Fruit fly (Drosophila melanogaster) whole organism, wandering third instar larva: ENCODE data around the gene Ibf2.

Experiments
- Abd-B ChIP-seq: fragments of >200 bp; optimal IDR thresholded peaks from 2 replicates; lab custom pipeline; 2017; ENCODE audit warnings: missing biosample characterization, missing genetic modification characterization
- Myc ChIP-seq: fragments of >200 bp; optimal IDR thresholded peaks from 2 replicates; lab custom pipeline; 2017
- brk ChIP-seq: fragments of 200-800 bp; sonication (Bioruptor generic); optimal IDR thresholded peaks from 2 replicates; lab custom pipeline; 2016; ENCODE audit warnings: missing biosample characterization, mild to moderate bottlenecking, missing genetic modification characterization
- dsf ChIP-seq: sonication (Bioruptor generic); optimal IDR thresholded peaks from 2 replicates; lab custom pipeline; 2016; ENCODE audit warnings: missing biosample characterization, missing genetic modification characterization, borderline replicate concordance
- psq ChIP-seq: fragments of 200-800 bp; sonication (Bioruptor generic); optimal IDR thresholded peaks from 3 replicates; lab custom pipeline; 2017; ENCODE audit warnings: missing biosample characterization, mild to moderate bottlenecking, missing genetic modification characterization, moderate library complexity
- rgr ChIP-seq: fragments of 200-800 bp; sonication (Bioruptor generic); optimal IDR thresholded peaks from 3 replicates; lab custom pipeline; 2016; ENCODE audit warnings: missing biosample characterization, mild to moderate bottlenecking, missing genetic modification characterization
- woc ChIP-seq: sonication (Bioruptor generic); optimal IDR thresholded peaks from 2 replicates; lab custom pipeline; 2016; ENCODE audit warnings: missing biosample characterization, mild to moderate bottlenecking, missing genetic modification characterization

DNA sequence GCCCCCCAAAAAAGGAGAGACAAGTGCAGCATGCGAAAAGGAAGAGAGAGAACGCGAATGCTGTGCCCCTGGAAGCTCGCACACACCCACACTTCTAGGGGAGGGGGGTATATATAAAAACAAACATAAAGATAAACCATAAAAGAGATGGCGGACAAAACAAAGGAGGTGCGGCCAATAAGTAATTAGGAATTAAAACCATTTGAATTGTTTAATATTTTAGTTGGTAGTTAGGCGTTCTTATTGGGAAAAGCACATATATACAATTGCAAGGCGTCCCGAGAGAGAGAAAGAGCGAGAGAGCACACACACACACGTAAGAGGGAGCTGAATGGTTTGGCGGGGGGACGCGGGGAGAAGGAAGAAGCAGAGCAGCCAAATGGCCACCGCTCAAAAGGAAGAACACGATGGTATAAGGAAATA is 22.2 kb downstream of the Ibf2 start:
- TF ChIP-seq Abd-B (no peak), psq (GFP tag; lab: Kevin White, UChicago) (peak; percentile 97), dsf (no peak), rgr (GFP tag; lab: Kevin White, UChicago) (no peak), brk (GFP tag; lab: Kevin White, UChicago) (no peak), woc (GFP tag; lab: Kevin White, UChicago) (no peak), Myc (lab: Kevin White, UChicago) (no peak)
